Worm (Caenorhabditis elegans) whole organism, L1 larva: ENCODE measurements around the gene srh-100.

Experiments used
- C16A3.4 ChIP-seq: fragments of 150-350 bp; optimal IDR thresholded peaks from 2 replicates; lab custom pipeline; 2014; ENCODE audit warnings: missing biosample characterization, missing genetic modification characterization
- ama-1 ChIP-seq: fragments of 150-350 bp; optimal IDR thresholded peaks from 2 replicates; lab custom pipeline; 2014
- dpl-1 ChIP-seq, 3 experiments: fragments of 150-350 bp in 2 of 3; sonication (generic microtip) in 1 of 3; optimal IDR thresholded peaks; 2 replicates each; lab custom pipeline; 2014 to 2017; ENCODE audit warnings: missing biosample characterization in 3 of 3, missing genetic modification characterization in 3 of 3, missing genetic modification reagents in 3 of 3
- dsc-1 ChIP-seq: sonication (generic microtip); optimal IDR thresholded peaks from 2 replicates; lab custom pipeline; 2016; ENCODE audit warnings: mild to moderate bottlenecking, missing genetic modification characterization, missing compliant biosample characterization
- egl-13 ChIP-seq: sonication (generic microtip); optimal IDR thresholded peaks from 2 replicates; lab custom pipeline; 2016; ENCODE audit warnings: missing genotype, missing genetic modification reagents, missing genetic modification characterization, missing compliant biosample characterization
- lin-15B ChIP-seq: fragments of 150-350 bp; sonication (generic microtip); optimal IDR thresholded peaks from 3 replicates; lab custom pipeline; 2014; ENCODE audit warnings: missing biosample characterization, missing genetic modification characterization
- lin-39 ChIP-seq: fragments of 150-350 bp; optimal IDR thresholded peaks from 2 replicates; lab custom pipeline; 2014; ENCODE audit warnings: missing biosample characterization, missing genetic modification reagents, missing genetic modification characterization
- lsy-2 ChIP-seq, 2 experiments: fragments of 150-350 bp; optimal IDR thresholded peaks; 2 replicates each; lab custom pipeline; 2014; ENCODE audit warnings: missing biosample characterization in 2 of 2, missing genetic modification characterization in 2 of 2
- mdl-1 ChIP-seq, 2 experiments: fragments of 150-350 bp; optimal IDR thresholded peaks; 2 replicates each; lab custom pipeline; 2014 to 2017; ENCODE audit warnings: missing biosample characterization in 2 of 2, missing genetic modification characterization in 2 of 2, inconsistent platforms in 1 of 2
- nhr-28 ChIP-seq: fragments of 150-350 bp; optimal IDR thresholded peaks from 2 replicates; lab custom pipeline; 2014; ENCODE audit warnings: missing biosample characterization, missing genetic modification characterization
- nhr-76 ChIP-seq: sonication (generic microtip); optimal IDR thresholded peaks from 2 replicates; lab custom pipeline; 2017; ENCODE audit warnings: missing biosample characterization, missing genetic modification characterization
- unc-30 ChIP-seq: sonication (generic microtip); optimal IDR thresholded peaks from 2 replicates; lab custom pipeline; 2017; ENCODE audit warnings: missing biosample characterization, missing genetic modification characterization
- unc-62 ChIP-seq: fragments of 150-350 bp; optimal IDR thresholded peaks from 2 replicates; lab custom pipeline; 2014; ENCODE audit warnings: missing biosample characterization, missing genetic modification reagents, missing genetic modification characterization
- zag-1 ChIP-seq: fragments of 150-350 bp; optimal IDR thresholded peaks from 2 replicates; lab custom pipeline; 2014; ENCODE audit warnings: missing biosample characterization, missing genetic modification characterization

- TF ChIP-seq lin-39 (tag; lab: Kevin White, UChicago): no peak
- no peak for TF ChIP-seq unc-62
- no peak for TF ChIP-seq C16A3.4 (tag; lab: Kevin White, UChicago)
- no peak for TF ChIP-seq dpl-1 (GFP tag; optimal IDR thresholded peaks at IDR 0.05; lab: Kevin White, UChicago)
- TF ChIP-seq nhr-28 (tag; lab: Kevin White, UChicago): no peak
- TF ChIP-seq lin-15B (tag; lab: Kevin White, UChicago): no peak
- TF ChIP-seq ama-1 (lab: Kevin White, UChicago): no peak
- no peak for TF ChIP-seq unc-30
- no peak for TF ChIP-seq dsc-1 (tag; lab: Kevin White, UChicago)
- TF ChIP-seq nhr-76 (tag; lab: Kevin White, UChicago): no peak
- no peak for TF ChIP-seq lsy-2 (tag; optimal IDR thresholded peaks at IDR 0.05; lab: Kevin White, UChicago)
- no peak for TF ChIP-seq mdl-1 (tag; optimal IDR thresholded peaks at IDR 0.05; lab: Kevin White, UChicago)
- TF ChIP-seq zag-1: no peak
- TF ChIP-seq egl-13: no peak
These were observed 26.2 kb downstream of the srh-100 start, which contains the start of gene ifas-1 for ce11 chrII:3688333-3688732.
